Comparison of ENCODE assay signal across 7 worm cellular contexts in the genomic region with DNA sequence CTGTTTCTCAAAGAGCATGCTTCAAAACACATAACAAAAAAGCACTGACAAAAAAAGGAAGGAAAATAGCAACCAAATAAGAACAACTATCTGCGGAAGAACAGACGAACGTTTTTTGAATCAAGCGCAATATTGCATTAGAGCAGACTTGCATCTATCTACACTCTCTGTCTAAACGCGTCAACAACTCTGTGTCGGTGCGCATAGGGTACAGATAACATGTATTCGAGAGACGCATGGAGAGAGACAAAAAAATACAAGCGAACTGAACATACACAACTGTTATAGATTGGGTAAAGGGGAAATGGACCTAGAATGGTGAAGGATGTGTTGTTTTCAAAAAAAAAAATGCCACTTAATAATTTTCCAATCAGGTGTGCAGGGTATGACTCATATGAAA.
TF ChIP-seq lines count a peak whose summit lies in the region.

No protein-coding gene starts in this region.

TF ChIP-seq in whole organism, L1 larva, 84 proteins besides CTCF, POLR2A, EP300 and RAD21 (continues in another document):
- TF ChIP-seq ama-1 (optimal IDR thresholded peaks at IDR 0.05; lab: Kevin White, UChicago) (no peak), lin-14 (GFP tag; optimal IDR thresholded peaks at IDR 0.05; lab: Kevin White, UChicago) (peak; percentile 85), skn-1 (tag; optimal IDR thresholded peaks at IDR 0.05; lab: Kevin White, UChicago) (peak; percentile 40), ces-1 (GFP tag; optimal IDR thresholded peaks at IDR 0.05; lab: Kevin White, UChicago) (no peak), swsn-7 (tag; optimal IDR thresholded peaks at IDR 0.05; lab: Kevin White, UChicago) (peak; percentile 33), efl-1 (optimal IDR thresholded peaks at IDR 0.05; lab: Kevin White, UChicago) (peak; percentile 15 to 78), efl-1 (GFP tag; optimal IDR thresholded peaks at IDR 0.05 in 1 of 2; lab: Kevin White, UChicago) (peak; percentile 77 to 98), tbx-2 (tag; optimal IDR thresholded peaks at IDR 0.05; lab: Kevin White, UChicago) (peak; percentile 13), egl-13 (tag; optimal IDR thresholded peaks at IDR 0.05; lab: Kevin White, UChicago) (no peak), jun-1 (tag; optimal IDR thresholded peaks at IDR 0.05; lab: Kevin White, UChicago) (peak; percentile 40), blmp-1 (tag; optimal IDR thresholded peaks at IDR 0.05; lab: Kevin White, UChicago) (peak; percentile 73), dpl-1 (GFP tag; optimal IDR thresholded peaks at IDR 0.05; lab: Kevin White, UChicago) (peak; percentile 59 to 80 (median 76))

TF ChIP-seq in whole organism, L2 larva, 48 proteins besides CTCF, POLR2A, EP300 and RAD21 (continues in another document):
- no peak for TF ChIP-seq Y55F3AM.14 (GFP tag; optimal IDR thresholded peaks at IDR 0.05; lab: Kevin White, UChicago)
- TF ChIP-seq lsy-2 (tag; optimal IDR thresholded peaks at IDR 0.05; lab: Kevin White, UChicago): peak in 1 of 2 experiments; percentile 63
- peak; percentile 52 for TF ChIP-seq nhr-25 (tag; optimal IDR thresholded peaks at IDR 0.05; lab: Kevin White, UChicago)
- TF ChIP-seq lin-13 (GFP tag; optimal IDR thresholded peaks at IDR 0.05; lab: Kevin White, UChicago): peak; percentile 8
- peak; percentile 81 for TF ChIP-seq nhr-129 (tag; optimal IDR thresholded peaks at IDR 0.05; lab: Kevin White, UChicago)
- TF ChIP-seq nhr-11 (tag; optimal IDR thresholded peaks at IDR 0.05; lab: Kevin White, UChicago): no peak
- TF ChIP-seq nhr-6 (tag; optimal IDR thresholded peaks at IDR 0.05; lab: Kevin White, UChicago): peak; percentile 40
- TF ChIP-seq skn-1 (tag; optimal IDR thresholded peaks at IDR 0.05; lab: Kevin White, UChicago): no peak
- peak; percentile 54 for TF ChIP-seq C34F6.9 (tag; optimal IDR thresholded peaks at IDR 0.05; lab: Kevin White, UChicago)
- no peak for TF ChIP-seq mbf-1 (tag; optimal IDR thresholded peaks at IDR 0.05; lab: Kevin White, UChicago)
- TF ChIP-seq gmeb-1 (tag; optimal IDR thresholded peaks at IDR 0.05; lab: Kevin White, UChicago): peak; percentile 67
- no peak for TF ChIP-seq peb-1 (tag; optimal IDR thresholded peaks at IDR 0.05; lab: Kevin White, UChicago)
- TF ChIP-seq fos-1 (tag; optimal IDR thresholded peaks at IDR 0.05; lab: Kevin White, UChicago): peak; percentile 73

TF ChIP-seq in whole organism, L3 larva, 47 proteins besides CTCF, POLR2A, EP300 and RAD21 (continues in another document):
- no peak for TF ChIP-seq nhr-12 (tag; optimal IDR thresholded peaks at IDR 0.05; lab: Kevin White, UChicago)
- TF ChIP-seq lsy-12 (tag; optimal IDR thresholded peaks at IDR 0.05; lab: Kevin White, UChicago): peak; percentile 57
- TF ChIP-seq snpc-4 (tag; optimal IDR thresholded peaks at IDR 0.05; lab: Kevin White, UChicago): peak; percentile 48
- TF ChIP-seq pha-4 (tag; optimal IDR thresholded peaks at IDR 0.05; lab: Kevin White, UChicago): peak; percentile 97
- TF ChIP-seq nfya-1 (tag; optimal IDR thresholded peaks at IDR 0.05; lab: Kevin White, UChicago; ENCODE audit: insufficient read depth): peak; percentile 60
- no peak for TF ChIP-seq sea-2 (GFP tag; optimal IDR thresholded peaks at IDR 0.05; lab: Kevin White, UChicago)
- TF ChIP-seq hmg-11 (tag; optimal IDR thresholded peaks at IDR 0.05; lab: Kevin White, UChicago): peak; percentile 6
- TF ChIP-seq pqm-1 (tag; optimal IDR thresholded peaks at IDR 0.05; lab: Kevin White, UChicago): peak; percentile 78
- peak; percentile 73 for TF ChIP-seq nhr-23 (tag; optimal IDR thresholded peaks at IDR 0.05; lab: Kevin White, UChicago)
- peak; percentile 50 for TF ChIP-seq lin-15B (tag; optimal IDR thresholded peaks at IDR 0.05; lab: Kevin White, UChicago)
- peak; percentile 74 for TF ChIP-seq elt-2 (tag; optimal IDR thresholded peaks at IDR 0.05; lab: Kevin White, UChicago)
- peak; percentile 71 for TF ChIP-seq nhr-25 (tag; optimal IDR thresholded peaks at IDR 0.05; lab: Kevin White, UChicago)
- no peak for TF ChIP-seq lin-39 (tag; optimal IDR thresholded peaks at IDR 0.05; lab: Kevin White, UChicago)

TF ChIP-seq in whole organism, L4 larva, 104 proteins besides CTCF, POLR2A, EP300 and RAD21 (continues in another document):
- TF ChIP-seq nhr-11 (tag; optimal IDR thresholded peaks at IDR 0.05; lab: Kevin White, UChicago) (peak; percentile 30), unc-39 (tag; optimal IDR thresholded peaks at IDR 0.05; lab: Kevin White, UChicago) (no peak), madf-5 (GFP tag; IDR thresholded peaks at IDR 0.05; lab: Robert Waterston, UW) (no peak), nhr-25 (tag; optimal IDR thresholded peaks at IDR 0.05; lab: Kevin White, UChicago; ENCODE audit: borderline replicate concordance, insufficient read depth) (peak; percentile 33), aha-1 (tag; lab: Kevin White, UChicago) (no peak), nhr-102 (tag; optimal IDR thresholded peaks at IDR 0.05; lab: Kevin White, UChicago) (peak; percentile 2), unc-62 (GFP tag; optimal IDR thresholded peaks at IDR 0.05 in 1 of 2; lab: Kevin White, UChicago) (peak in 1 of 2 experiments; percentile 98), unc-62 (tag; optimal IDR thresholded peaks at IDR 0.05; lab: Kevin White, UChicago) (no peak), rbr-2 (tag; optimal IDR thresholded peaks at IDR 0.05; lab: Kevin White, UChicago) (peak; percentile 56), nhr-6 (tag; optimal IDR thresholded peaks at IDR 0.05; lab: Kevin White, UChicago) (peak; percentile 82), daf-16 (GFP tag; optimal IDR thresholded peaks at IDR 0.05; lab: Kevin White, UChicago) (no peak), daf-16 (tag; optimal IDR thresholded peaks at IDR 0.05; lab: Kevin White, UChicago) (peak; percentile 98), dve-1 (tag; optimal IDR thresholded peaks at IDR 0.05; lab: Kevin White, UChicago; ENCODE audit: insufficient read depth) (peak; percentile 88)

TF ChIP-seq in whole organism, late embryonic, 69 proteins besides CTCF, POLR2A, EP300 and RAD21:
- TF ChIP-seq tbx-2 (tag; optimal IDR thresholded peaks at IDR 0.05; lab: Kevin White, UChicago): peak; percentile 14
- TF ChIP-seq ahr-1 (tag; optimal IDR thresholded peaks at IDR 0.05; lab: Kevin White, UChicago): no peak
- peak; percentile 5 for TF ChIP-seq elt-2 (tag; optimal IDR thresholded peaks at IDR 0.05; lab: Kevin White, UChicago)
- TF ChIP-seq nfya-1 (tag; optimal IDR thresholded peaks at IDR 0.05; lab: Kevin White, UChicago): peak; percentile 14
- TF ChIP-seq ets-4 (tag; optimal IDR thresholded peaks at IDR 0.05; lab: Kevin White, UChicago): no peak
- TF ChIP-seq unc-55 (GFP tag; optimal IDR thresholded peaks at IDR 0.05; lab: Kevin White, UChicago): peak; percentile 4
- no peak for TF ChIP-seq pag-3 (tag; optimal IDR thresholded peaks at IDR 0.05; lab: Kevin White, UChicago; ENCODE audit: borderline replicate concordance)
- peak; percentile 20 for TF ChIP-seq dve-1 (tag; optimal IDR thresholded peaks at IDR 0.05; lab: Kevin White, UChicago)
- TF ChIP-seq sdc-2 (tag; optimal IDR thresholded peaks at IDR 0.05; lab: Kevin White, UChicago): peak; percentile 22
- no peak for TF ChIP-seq tbx-7 (tag; optimal IDR thresholded peaks at IDR 0.05; lab: Kevin White, UChicago)
TF ChIP-seq in whole organism, late embryonic: peak in this region for 6.

TF ChIP-seq in whole organism, mixed stage, embryonic, 35 proteins besides CTCF, POLR2A, EP300 and RAD21 (continues in another document):
- peak; percentile 18 for TF ChIP-seq ces-1 (GFP tag; optimal IDR thresholded peaks at IDR 0.05; lab: Kevin White, UChicago)
- no peak for TF ChIP-seq ceh-83 (GFP tag; optimal IDR thresholded peaks at IDR 0.05; lab: Kevin White, UChicago)
- TF ChIP-seq mab-5 (tag; optimal IDR thresholded peaks at IDR 0.05; lab: Kevin White, UChicago): no peak
- TF ChIP-seq pha-4 (tag; optimal IDR thresholded peaks at IDR 0.05; lab: Kevin White, UChicago): peak; percentile 63
- TF ChIP-seq M03D4.4 (tag; optimal IDR thresholded peaks at IDR 0.05; lab: Kevin White, UChicago): no peak
- no peak for TF ChIP-seq unc-39 (tag; optimal IDR thresholded peaks at IDR 0.05; lab: Kevin White, UChicago)
- peak; percentile 14 for TF ChIP-seq ceh-39 (tag; optimal IDR thresholded peaks at IDR 0.05; lab: Kevin White, UChicago)
- TF ChIP-seq cnd-1 (tag; optimal IDR thresholded peaks at IDR 0.05; lab: Kevin White, UChicago): peak; percentile 2
- no peak for TF ChIP-seq nhr-28 (tag; optimal IDR thresholded peaks at IDR 0.05; lab: Kevin White, UChicago)
- TF ChIP-seq ham-2 (GFP tag; optimal IDR thresholded peaks at IDR 0.05; lab: Kevin White, UChicago): no peak
- no peak for TF ChIP-seq mls-2 (tag; optimal IDR thresholded peaks at IDR 0.05; lab: Kevin White, UChicago)
- no peak for TF ChIP-seq lin-32 (GFP tag; optimal IDR thresholded peaks at IDR 0.05; lab: Kevin White, UChicago)
- TF ChIP-seq nhr-76 (tag; optimal IDR thresholded peaks at IDR 0.05; lab: Kevin White, UChicago): no peak
- peak; percentile 57 for TF ChIP-seq mep-1 (tag; optimal IDR thresholded peaks at IDR 0.05; lab: Kevin White, UChicago)
- TF ChIP-seq sem-2 (GFP tag; optimal IDR thresholded peaks at IDR 0.05; lab: Kevin White, UChicago): no peak
- TF ChIP-seq ztf-11 (tag; optimal IDR thresholded peaks at IDR 0.05; lab: Kevin White, UChicago): no peak

TF ChIP-seq in whole organism, young adult, 124 proteins besides CTCF, POLR2A, EP300 and RAD21 (continues in another document):
- TF ChIP-seq mcd-1 (GFP tag; IDR thresholded peaks at IDR 0.05; lab: Robert Waterston, UW) (peak; percentile 78), lin-26 (GFP tag; IDR thresholded peaks at IDR 0.05; lab: Robert Waterston, UW) (0 out of 2 replicates have a peak, but pooled peaks have one; percentile 42), nhr-179 (tag; optimal IDR thresholded peaks at IDR 0.05; lab: Kevin White, UChicago) (no peak), ccch-3 (GFP tag; optimal IDR thresholded peaks at IDR 0.05; lab: Kevin White, UChicago) (no peak), let-607 (tag; optimal IDR thresholded peaks at IDR 0.05; lab: Kevin White, UChicago) (peak in 1 of 2 experiments; percentile 9), hmg-1.2 (GFP tag; IDR thresholded peaks at IDR 0.05; lab: Robert Waterston, UW) (peak; percentile 58; the same call in 1 of the 2 replicates), F57A8.1 (GFP tag; optimal IDR thresholded peaks at IDR 0.05; lab: Kevin White, UChicago) (no peak), lin-54 (GFP tag; optimal IDR thresholded peaks at IDR 0.05; lab: Kevin White, UChicago) (peak; percentile 12), lin-40 (tag; optimal IDR thresholded peaks at IDR 0.05; lab: Kevin White, UChicago) (peak; percentile 35), ceh-79 (tag; optimal IDR thresholded peaks at IDR 0.05; lab: Kevin White, UChicago) (no peak), D2030.7 (GFP tag; IDR thresholded peaks at IDR 0.05; lab: Robert Waterston, UW) (no peak), cebp-1 (GFP tag; IDR thresholded peaks at IDR 0.05; lab: Robert Waterston, UW) (no peak), cebp-1 (tag; optimal IDR thresholded peaks at IDR 0.05; lab: Kevin White, UChicago) (peak; percentile 43), nhr-80 (tag; optimal IDR thresholded peaks at IDR 0.05; lab: Kevin White, UChicago) (peak; percentile 84), K12H6.12 (tag; optimal IDR thresholded peaks at IDR 0.05; lab: Kevin White, UChicago) (peak; percentile 49), nfya-2 (GFP tag; IDR thresholded peaks at IDR 0.05; lab: Robert Waterston, UW) (no peak), ZK185.1 (tag; optimal IDR thresholded peaks at IDR 0.05; lab: Kevin White, UChicago; ENCODE audit: poor library complexity, severe bottlenecking) (peak; percentile 54), tbp1 (GFP tag; optimal IDR thresholded peaks at IDR 0.05; lab: Kevin White, UChicago) (peak; percentile 15)
